Worm (Caenorhabditis elegans) whole organism, midembryonic: Measurements from ENCODE around the gene ZK652.8.

Experiments used
- T22C8.4 ChIP-seq: fragments of 200-800 bp; sonication (Bioruptor generic); IDR thresholded peaks from 2 replicates; pipeline ENCODE4 v1.3.6; 2022; ENCODE audit warnings: missing genetic modification characterization, missing compliant biosample characterization
- flt-1 ChIP-seq: fragments of 200-800 bp; sonication (Bioruptor generic); IDR thresholded peaks from 2 replicates; pipeline ENCODE4 v1.3.6; 2022; ENCODE audit warnings: missing genetic modification characterization, missing compliant biosample characterization
- ztf-29 ChIP-seq: fragments of 200-800 bp; sonication (Bioruptor generic); IDR thresholded peaks from 2 replicates; pipeline ENCODE4 v1.3.6; 2022; ENCODE audit warnings: missing genetic modification reagents, missing genetic modification characterization, missing compliant biosample characterization

DNA sequence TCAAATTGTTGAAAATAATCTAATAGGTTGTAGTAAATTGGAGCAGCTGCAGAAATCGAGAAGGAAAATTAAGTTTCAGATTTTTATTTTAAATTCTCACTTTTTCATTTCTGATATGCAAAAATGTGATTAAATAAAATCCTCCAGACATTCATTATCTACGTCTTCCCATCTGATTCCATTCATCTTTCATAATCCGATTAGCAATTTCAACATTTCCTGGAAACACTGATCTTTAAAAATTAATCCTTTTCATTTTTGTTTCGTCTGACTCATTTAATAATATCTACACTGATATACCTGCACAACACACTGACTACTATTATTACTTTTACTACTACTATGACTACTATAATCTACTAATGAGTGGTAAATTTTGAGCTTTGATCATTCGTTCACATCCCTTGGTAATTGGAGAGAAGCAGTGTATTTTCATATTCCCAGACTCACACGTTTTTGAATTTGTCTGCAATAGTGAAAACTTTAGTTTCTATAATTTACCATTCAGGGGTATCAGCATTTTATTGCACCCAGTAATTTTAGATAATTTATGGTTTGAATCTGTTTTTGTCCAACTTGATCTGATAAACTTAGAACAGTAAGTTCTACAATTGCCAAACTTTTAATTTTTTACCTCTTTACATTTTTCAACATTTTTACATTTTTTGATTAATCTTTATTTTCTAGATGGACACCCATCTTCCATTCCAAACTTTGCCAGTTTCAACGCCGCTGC, 4.4 kb downstream of the ZK652.8 start, which contains the start of gene ceh-23:
- no peak for TF ChIP-seq flt-1 (GFP tag; lab: Robert Waterston, UW)
- TF ChIP-seq ztf-29: no peak
- TF ChIP-seq T22C8.4 (GFP tag; lab: Robert Waterston, UW): no peak
